Fruit fly (Drosophila melanogaster) whole organism, embryonic: ENCODE measurements around the gene Cap-D3.

Source experiments
- Adf1 ChIP-seq: fragments of 200-800 bp; sonication (Bioruptor generic); IDR thresholded peaks from 2 replicates; pipeline ENCODE4 v1.3.6; 2022; ENCODE audit warnings: missing biosample characterization, missing genetic modification characterization
- BEAF-32 ChIP-seq: fragments of 200-800 bp; sonication (Bioruptor generic); optimal IDR thresholded peaks from 3 replicates; lab custom pipeline; 2017; ENCODE audit warnings: missing biosample characterization, missing genetic modification characterization, mild to moderate bottlenecking, moderate library complexity, missing genetic modification reagents
- C15 ChIP-seq: fragments of 200-800 bp; sonication (Bioruptor generic); IDR thresholded peaks from 3 replicates; pipeline ENCODE4 v1.3.6; 2022; ENCODE audit warnings: missing biosample characterization, missing genetic modification characterization
- CG12744 ChIP-seq: fragments of 200-800 bp; sonication (Bioruptor generic); optimal IDR thresholded peaks from 2 replicates; lab custom pipeline; 2016; ENCODE audit warnings: missing biosample characterization, missing genetic modification characterization
- CG13123 ChIP-seq: fragments of 200-800 bp; sonication (Bioruptor generic); optimal IDR thresholded peaks from 2 replicates; lab custom pipeline; 2016; ENCODE audit warnings: missing biosample characterization, missing genetic modification characterization
- CG15514 ChIP-seq: fragments of 200-800 bp; sonication (Bioruptor generic); optimal IDR thresholded peaks from 3 replicates; lab custom pipeline; 2017; ENCODE audit warnings: missing biosample characterization, missing genetic modification characterization, mild to moderate bottlenecking, moderate library complexity, missing genetic modification reagents
- CG16813 ChIP-seq: fragments of 200-800 bp; sonication (Bioruptor generic); IDR thresholded peaks from 3 replicates; pipeline ENCODE4 v1.3.6; 2022; ENCODE audit warnings: missing biosample characterization, missing genetic modification characterization; ENCODE audit not compliant: partially characterized antibody
- CG17612 ChIP-seq: fragments of 200-800 bp; sonication (Bioruptor generic); IDR thresholded peaks from 2 replicates; pipeline ENCODE4 v1.3.6; 2022; ENCODE audit warnings: missing biosample characterization, missing genetic modification characterization
- CG2875 ChIP-seq: fragments of 200-800 bp; sonication (Bioruptor generic); optimal IDR thresholded peaks from 2 replicates; lab custom pipeline; 2017; ENCODE audit warnings: missing biosample characterization, mild to moderate bottlenecking, missing genetic modification characterization, missing genetic modification reagents
- CG32532 ChIP-seq: fragments of 200-800 bp; sonication (Bioruptor generic); IDR thresholded peaks from 2 replicates; pipeline ENCODE4 v1.3.6; 2022; ENCODE audit warnings: missing biosample characterization, missing genetic modification characterization
- CG4424 ChIP-seq: fragments of 200-800 bp; sonication (Bioruptor generic); optimal IDR thresholded peaks from 3 replicates; lab custom pipeline; 2016; ENCODE audit warnings: missing biosample characterization, missing genetic modification characterization
- CG5180 ChIP-seq: fragments of 200-800 bp; sonication (Bioruptor generic); optimal IDR thresholded peaks from 3 replicates; lab custom pipeline; 2017; ENCODE audit warnings: missing biosample characterization, missing genetic modification characterization, mild to moderate bottlenecking, moderate library complexity, missing genetic modification reagents
- CG9437 ChIP-seq: fragments of 200-800 bp; sonication (Bioruptor generic); optimal IDR thresholded peaks from 2 replicates; lab custom pipeline; 2018; ENCODE audit warnings: missing biosample characterization, mild to moderate bottlenecking, missing genetic modification characterization
- Camta ChIP-seq: fragments of 200-800 bp; sonication (Bioruptor generic); optimal IDR thresholded peaks from 2 replicates; lab custom pipeline; 2016; ENCODE audit warnings: missing biosample characterization, missing genetic modification characterization
- Dll ChIP-seq: fragments of 200-800 bp; sonication (Bioruptor generic); IDR thresholded peaks from 4 replicates; pipeline ENCODE4 v1.3.6; 2022; ENCODE audit warnings: missing biosample characterization, missing genetic modification characterization; ENCODE audit not compliant: partially characterized antibody
- Doc3 ChIP-seq: fragments of 200-800 bp; sonication (Bioruptor generic); IDR thresholded peaks from 3 replicates; pipeline ENCODE4 v1.3.6; 2022; ENCODE audit warnings: missing biosample characterization, missing genetic modification characterization; ENCODE audit not compliant: partially characterized antibody
- Drgx ChIP-seq: fragments of 200-800 bp; sonication (Bioruptor generic); IDR thresholded peaks from 2 replicates; pipeline ENCODE4 v1.3.6; 2022; ENCODE audit warnings: missing biosample characterization, missing genetic modification characterization
- Fer3 ChIP-seq: fragments of 200-800 bp; sonication (Bioruptor generic); optimal IDR thresholded peaks from 2 replicates; lab custom pipeline; 2018; ENCODE audit warnings: missing biosample characterization, mild to moderate bottlenecking, missing genetic modification characterization, moderate library complexity
- Lpt ChIP-seq: fragments of >200 bp; optimal IDR thresholded peaks from 2 replicates; lab custom pipeline; 2018; ENCODE audit warnings: missing biosample characterization, missing genetic modification characterization
- Med ChIP-seq: fragments of 200-800 bp; sonication (Bioruptor generic); peaks from one replicate; lab custom pipeline; 2016; ENCODE audit warnings: missing biosample characterization, missing genetic modification characterization, mild to moderate bottlenecking, inconsistent platforms, moderate library complexity
- Rx ChIP-seq: fragments of 200-800 bp; sonication (Bioruptor generic); IDR thresholded peaks from 2 replicates; pipeline ENCODE4 v1.3.6; 2022; ENCODE audit warnings: missing biosample characterization, missing genetic modification characterization
- Scr ChIP-seq: fragments of 200-800 bp; sonication (Bioruptor generic); IDR thresholded peaks from 2 replicates; pipeline ENCODE4 v1.3.6; 2022; ENCODE audit warnings: missing biosample characterization, missing genetic modification characterization; ENCODE audit not compliant: partially characterized antibody
- Stat92E ChIP-seq, 3 experiments: fragments of >200 bp in 2 of 3; fragments of 200-800 bp in 1 of 3; sonication (Bioruptor generic) in 1 of 3; optimal IDR thresholded peaks; 2 replicates each; lab custom pipeline; 2017 to 2019; ENCODE audit warnings: missing biosample characterization in 3 of 3, missing genetic modification characterization in 3 of 3, mild to moderate bottlenecking in 1 of 3, moderate library complexity in 1 of 3
- bbx ChIP-seq: fragments of 200-800 bp; sonication (Bioruptor generic); IDR thresholded peaks from 2 replicates; pipeline ENCODE4 v1.3.6; 2022; ENCODE audit warnings: missing biosample characterization, missing genetic modification characterization; ENCODE audit not compliant: partially characterized antibody
- chinmo ChIP-seq: fragments of 200-800 bp; sonication (Bioruptor generic); IDR thresholded peaks from 4 replicates; pipeline ENCODE4 v1.3.6; 2022; ENCODE audit warnings: missing biosample characterization, missing genetic modification characterization; ENCODE audit not compliant: partially characterized antibody
- crp ChIP-seq, 2 experiments: fragments of 200-800 bp; sonication (Bioruptor generic); optimal IDR thresholded peaks; 2 replicates in 1 of 2; 3 replicates in 1 of 2; lab custom pipeline; 2017; ENCODE audit warnings: missing biosample characterization in 2 of 2, missing genetic modification characterization in 2 of 2, mild to moderate bottlenecking in 1 of 2, moderate library complexity in 1 of 2
- gem ChIP-seq: fragments of 200-800 bp; sonication (Bioruptor generic); optimal IDR thresholded peaks from 2 replicates; lab custom pipeline; 2019; ENCODE audit warnings: missing biosample characterization, mild to moderate bottlenecking, missing genetic modification characterization, moderate library complexity
- gt ChIP-seq: fragments of 200-800 bp; sonication (Bioruptor generic); IDR thresholded peaks from 2 replicates; pipeline ENCODE4 v1.3.6; 2022; ENCODE audit warnings: missing biosample characterization, missing genetic modification characterization
- hkb ChIP-seq, 2 experiments: fragments of 200-800 bp in 1 of 2; fragments of >200 bp in 1 of 2; sonication (Bioruptor generic) in 1 of 2; IDR thresholded peaks in 1 of 2; optimal IDR thresholded peaks in 1 of 2; 2 replicates each; pipeline versions ENCODE4 v1.3.6 to Lab custom; 2017 to 2022; ENCODE audit warnings: missing biosample characterization in 1 of 2, missing genetic modification characterization in 1 of 2
- knrl ChIP-seq: fragments of 200-800 bp; sonication (Bioruptor generic); IDR thresholded peaks from 3 replicates; pipeline ENCODE4 v1.3.6; 2022; ENCODE audit warnings: missing biosample characterization, missing genetic modification characterization; ENCODE audit not compliant: partially characterized antibody
- lab ChIP-seq: fragments of 200-800 bp; sonication (Bioruptor generic); optimal IDR thresholded peaks from 3 replicates; lab custom pipeline; 2017; ENCODE audit warnings: missing biosample characterization, missing genetic modification characterization, mild to moderate bottlenecking, moderate library complexity, missing genetic modification reagents
- nau ChIP-seq: fragments of 200-800 bp; sonication (Bioruptor generic); optimal IDR thresholded peaks from 3 replicates; lab custom pipeline; 2017; ENCODE audit warnings: missing biosample characterization, mild to moderate bottlenecking, missing genetic modification characterization, missing genetic modification reagents
- phol ChIP-seq: fragments of 200-800 bp; sonication (Bioruptor generic); optimal IDR thresholded peaks from 3 replicates; lab custom pipeline; 2018; ENCODE audit warnings: missing biosample characterization, mild to moderate bottlenecking, missing genetic modification characterization, moderate library complexity
- pita ChIP-seq: fragments of 200-800 bp; sonication (Bioruptor generic); optimal IDR thresholded peaks from 2 replicates; lab custom pipeline; 2017; ENCODE audit warnings: missing biosample characterization, mild to moderate bottlenecking, missing genetic modification characterization
- pzg ChIP-seq: fragments of 200-800 bp; sonication (Bioruptor generic); optimal IDR thresholded peaks from 3 replicates; lab custom pipeline; 2018; ENCODE audit warnings: missing biosample characterization, mild to moderate bottlenecking, missing genetic modification characterization, moderate library complexity
- ranshi ChIP-seq: fragments of 200-800 bp; sonication (Bioruptor generic); IDR thresholded peaks from 2 replicates; pipeline ENCODE4 v1.3.6; 2022; ENCODE audit warnings: missing biosample characterization, missing genetic modification characterization
- row ChIP-seq: fragments of 200-800 bp; sonication (Bioruptor generic); IDR thresholded peaks from 3 replicates; pipeline ENCODE4 v1.3.6; 2022; ENCODE audit warnings: missing biosample characterization, missing genetic modification characterization
- tna ChIP-seq: fragments of 200-800 bp; sonication (Bioruptor generic); IDR thresholded peaks from 2 replicates; pipeline ENCODE4 v1.3.6; 2022; ENCODE audit warnings: missing biosample characterization, missing genetic modification characterization; ENCODE audit not compliant: partially characterized antibody
- toy ChIP-seq: fragments of 200-800 bp; sonication (Bioruptor generic); IDR thresholded peaks from 2 replicates; pipeline ENCODE4 v1.3.6; 2022; ENCODE audit warnings: missing biosample characterization, missing genetic modification characterization
- trh ChIP-seq: fragments of 200-800 bp; sonication (Bioruptor generic); optimal IDR thresholded peaks from 2 replicates; lab custom pipeline; 2016; ENCODE audit warnings: missing biosample characterization, missing genetic modification characterization
- tx ChIP-seq: fragments of 200-800 bp; sonication (Bioruptor generic); optimal IDR thresholded peaks from 2 replicates; lab custom pipeline; 2016; ENCODE audit warnings: missing biosample characterization, missing genetic modification characterization
- wor ChIP-seq: fragments of 200-800 bp; sonication (Bioruptor generic); IDR thresholded peaks from 2 replicates; pipeline ENCODE4 v1.3.6; 2022; ENCODE audit warnings: missing biosample characterization, missing genetic modification characterization
- yki ChIP-seq: fragments of >200 bp; optimal IDR thresholded peaks from 3 replicates; lab custom pipeline; 2018
- zen2 ChIP-seq: fragments of 200-800 bp; sonication (Bioruptor generic); IDR thresholded peaks from 3 replicates; pipeline ENCODE4 v1.3.6; 2022; ENCODE audit warnings: missing biosample characterization, missing genetic modification characterization; ENCODE audit not compliant: partially characterized antibody

Cap-D3 gene

DNA sequence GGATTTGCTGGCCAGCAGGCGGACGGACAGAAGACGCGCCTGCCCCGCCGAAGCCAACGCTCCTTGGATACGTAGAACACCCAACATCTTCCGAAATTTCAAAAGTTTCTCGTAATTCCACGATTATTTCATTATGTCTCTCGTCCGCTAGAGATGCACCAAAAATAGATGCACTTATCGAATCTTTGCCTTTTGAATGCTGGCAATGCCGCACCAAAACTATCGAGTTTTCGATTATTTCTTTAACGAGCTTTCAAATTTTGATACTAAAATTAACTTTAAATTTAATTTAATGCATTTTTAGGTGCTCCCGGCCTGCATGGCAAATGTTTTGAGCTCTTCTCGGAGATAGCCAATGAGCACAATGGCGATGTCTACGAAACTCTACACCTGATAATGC lies 6.4 kb downstream of the Cap-D3 start, which contains the start of gene Coq6 (continued):
- TF ChIP-seq gem (tag; lab: Kevin White, UChicago) (no peak), pzg (peak; percentile 36), toy (GFP tag; lab: Robert Waterston, UW) (no peak), wor (no peak), BEAF-32 (GFP tag; lab: Kevin White, UChicago) (peak; percentile 62), zen2 (GFP tag; lab: Robert Waterston, UW) (peak; percentile 68; the same call in 2 of the 3 replicates), ranshi (GFP tag; lab: Robert Waterston, UW) (no peak), Adf1 (no peak), Scr (GFP tag; lab: Robert Waterston, UW) (peak; percentile 58), knrl (GFP tag; lab: Robert Waterston, UW) (peak; percentile 49), C15 (GFP tag; lab: Robert Waterston, UW) (no peak), crp (GFP tag; optimal IDR thresholded peaks at IDR 0.05; lab: Kevin White, UChicago) (peak in 1 of 2 experiments; percentile 11), Fer3 (no peak), CG12744 (GFP tag; lab: Kevin White, UChicago) (no peak), Dll (GFP tag; lab: Robert Waterston, UW) (peak; percentile 70), Camta (GFP tag; lab: Kevin White, UChicago) (no peak), Rx (GFP tag; lab: Robert Waterston, UW) (no peak), CG32532 (GFP tag; lab: Robert Waterston, UW) (peak; percentile 42; the same call in 1 of the 2 replicates), Stat92E (GFP tag; optimal IDR thresholded peaks at IDR 0.05; lab: Kevin White, UChicago) (no peak), Med (GFP tag; lab: Kevin White, UChicago) (peak; percentile 83), yki (lab: Kevin White, UChicago) (no peak), lab (no peak), CG2875 (GFP tag; lab: Kevin White, UChicago) (no peak), tna (GFP tag; lab: Robert Waterston, UW) (0 out of 2 replicates have a peak, but pooled peaks have one; percentile 30), chinmo (GFP tag; lab: Robert Waterston, UW) (peak; percentile 67; the same call in 1 of the 4 replicates), bbx (GFP tag; lab: Robert Waterston, UW) (peak; percentile 39; the same call in 1 of the 2 replicates), CG15514 (GFP tag; lab: Kevin White, UChicago) (peak; percentile 25), CG16813 (GFP tag; lab: Robert Waterston, UW) (peak; percentile 51; the same call in 2 of the 3 replicates), Doc3 (peak; percentile 65), hkb (optimal IDR thresholded peaks at IDR 0.05; lab: Kevin White, UChicago) (no peak), hkb (GFP tag; IDR thresholded peaks at IDR 0.05; lab: Robert Waterston, UW) (no peak)

DNA sequence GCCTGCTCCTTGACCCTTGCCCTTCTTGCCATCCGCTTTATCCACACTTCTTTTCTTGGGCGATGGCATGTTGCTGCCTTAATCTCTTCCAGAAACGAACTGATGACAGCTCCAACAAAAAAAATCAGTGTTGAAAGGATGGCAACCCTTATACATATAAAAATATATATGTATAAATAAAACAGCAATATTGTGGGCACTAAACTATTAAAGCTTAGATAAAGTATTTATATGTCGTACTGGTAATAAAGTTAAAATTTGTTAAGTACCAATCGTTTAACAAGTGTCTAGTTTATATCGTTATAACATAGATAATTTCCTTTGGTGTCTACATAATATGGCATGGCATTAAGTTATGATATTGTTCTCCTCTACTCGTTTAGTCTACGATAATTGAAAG lies 11.0 kb downstream of the Cap-D3 start, which contains the start of gene tomb:
Gene tomb (minus strand): TSS at position 101 of the 400 bp plus-strand sequence.
- TF ChIP-seq pita (GFP tag; lab: Kevin White, UChicago) (no peak), CG17612 (GFP tag; lab: Robert Waterston, UW) (no peak), tx (GFP tag; lab: Kevin White, UChicago) (no peak), CG5180 (GFP tag; lab: Kevin White, UChicago) (no peak), Lpt (no peak), gt (GFP tag; lab: Robert Waterston, UW) (no peak), CG9437 (GFP tag; lab: Kevin White, UChicago) (no peak), CG4424 (GFP tag; lab: Kevin White, UChicago) (no peak), phol (tag; lab: Kevin White, UChicago) (no peak), CG13123 (GFP tag; lab: Kevin White, UChicago) (no peak), row (GFP tag; lab: Robert Waterston, UW) (no peak), nau (GFP tag; lab: Kevin White, UChicago) (no peak), Fer3 (no peak), trh (no peak), Drgx (GFP tag; lab: Robert Waterston, UW) (no peak)
